Worm (Caenorhabditis elegans): ENCODE measurements around the gene irld-26.

DNA sequence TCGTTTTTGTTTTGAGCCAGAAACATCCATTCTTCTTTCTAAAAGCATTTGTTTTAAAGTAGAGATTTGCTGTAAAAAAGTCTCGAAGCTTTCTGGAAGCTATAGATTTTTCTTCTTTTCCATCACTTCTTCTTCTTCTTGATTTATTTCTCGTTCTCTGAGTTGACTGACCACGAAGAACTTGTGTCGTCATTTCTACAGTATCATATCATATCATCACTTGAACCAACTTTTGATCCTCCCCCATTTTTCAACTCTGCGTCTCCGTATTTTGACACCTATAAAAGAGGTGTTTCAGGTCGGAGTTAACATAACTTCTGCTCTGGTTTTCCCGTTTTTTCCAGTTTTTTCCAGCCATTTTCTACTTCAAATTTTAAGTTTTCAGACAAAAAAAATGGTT is 9.5 kb downstream of the irld-26 start, which contains the start of gene F11A5.9:
- TF ChIP-seq blmp-1 (tag; optimal IDR thresholded peaks at IDR 0.05) (no peak), nhr-12 (tag; optimal IDR thresholded peaks at IDR 0.05) (no peak), mls-2 (tag; optimal IDR thresholded peaks at IDR 0.05) (no peak), snpc-4 (tag; optimal IDR thresholded peaks at IDR 0.05) (no peak), ces-1 (GFP tag; optimal IDR thresholded peaks at IDR 0.05) (no peak), unc-62 (GFP tag; optimal IDR thresholded peaks at IDR 0.05) (no peak), nhr-237 (tag; optimal IDR thresholded peaks at IDR 0.05) (no peak), ham-2 (GFP tag; optimal IDR thresholded peaks at IDR 0.05) (no peak), lin-13 (tag; optimal IDR thresholded peaks at IDR 0.05) (no peak), ztf-11 (tag; optimal IDR thresholded peaks at IDR 0.05) (no peak), elt-1 (tag; optimal IDR thresholded peaks at IDR 0.05; ENCODE audit: borderline replicate concordance, insufficient read depth) (no peak), M03D4.4 (tag; optimal IDR thresholded peaks at IDR 0.05) (no peak), nhr-76 (tag; optimal IDR thresholded peaks at IDR 0.05) (no peak), lin-32 (GFP tag; optimal IDR thresholded peaks at IDR 0.05) (no peak)

Measured in whole organism, mixed stage, embryonic.